Fruit fly (Drosophila melanogaster) whole organism, prepupa: ENCODE data around the gene CG4218.
A peak's percentile ranks its signal among the peaks of the same experiment; 100 is the strongest.

ENCODE experiments used
- Blimp-1 ChIP-seq: fragments of 200-800 bp; sonication (Bioruptor generic); optimal IDR thresholded peaks from 3 replicates; lab custom pipeline; 2017; ENCODE audit warnings: missing biosample characterization, missing genetic modification characterization, mild to moderate bottlenecking, moderate library complexity, missing genetic modification reagents
- CG10631 ChIP-seq: fragments of 200-800 bp; sonication (Bioruptor generic); optimal IDR thresholded peaks from 2 replicates; lab custom pipeline; 2016; ENCODE audit warnings: missing biosample characterization, missing genetic modification characterization
- CG11294 ChIP-seq: fragments of 200-800 bp; sonication (Bioruptor generic); IDR thresholded peaks from 2 replicates; pipeline ENCODE4 v1.3.6; 2022; ENCODE audit warnings: missing biosample characterization, missing genetic modification characterization
- CG11762 ChIP-seq: fragments of 200-800 bp; sonication (Bioruptor generic); optimal IDR thresholded peaks from 3 replicates; lab custom pipeline; 2016; ENCODE audit warnings: missing biosample characterization, missing genetic modification characterization; ENCODE audit not compliant: insufficient read depth
- CG11902 ChIP-seq: fragments of 200-800 bp; sonication (Bioruptor generic); optimal IDR thresholded peaks from 3 replicates; lab custom pipeline; 2016; ENCODE audit warnings: missing biosample characterization, missing genetic modification characterization
- CG15336 ChIP-seq: fragments of 200-800 bp; sonication (Bioruptor generic); IDR thresholded peaks from 2 replicates; pipeline ENCODE4 v1.3.6; 2022; ENCODE audit warnings: missing biosample characterization, missing genetic modification characterization
- CG1621 ChIP-seq: fragments of 200-800 bp; sonication (Bioruptor generic); optimal IDR thresholded peaks from 3 replicates; lab custom pipeline; 2018; ENCODE audit warnings: missing biosample characterization, mild to moderate bottlenecking, missing genetic modification characterization
- CG16779 ChIP-seq: fragments of 200-800 bp; sonication (Bioruptor generic); optimal IDR thresholded peaks from 3 replicates; lab custom pipeline; 2017; ENCODE audit warnings: missing biosample characterization, mild to moderate bottlenecking, missing genetic modification characterization
- CG3032 ChIP-seq: fragments of 200-800 bp; optimal IDR thresholded peaks from 2 replicates; lab custom pipeline; 2019; ENCODE audit warnings: missing biosample characterization, mild to moderate bottlenecking, missing genetic modification characterization, moderate library complexity
- CG32006 ChIP-seq: fragments of 200-800 bp; sonication (Bioruptor generic); optimal IDR thresholded peaks from 3 replicates; lab custom pipeline; 2017; ENCODE audit warnings: missing biosample characterization, mild to moderate bottlenecking, missing genetic modification characterization
- CG34406 ChIP-seq: fragments of 200-800 bp; sonication (Bioruptor generic); optimal IDR thresholded peaks from 3 replicates; lab custom pipeline; 2016; ENCODE audit warnings: missing biosample characterization, missing genetic modification characterization
- CG4318 ChIP-seq: fragments of 200-800 bp; sonication (Bioruptor generic); optimal IDR thresholded peaks from 3 replicates; lab custom pipeline; 2017; ENCODE audit warnings: missing biosample characterization, mild to moderate bottlenecking, missing genetic modification characterization
- CG6163 ChIP-seq: fragments of 200-800 bp; sonication (Bioruptor generic); IDR thresholded peaks from 3 replicates; pipeline ENCODE4 v1.3.6; 2022; ENCODE audit warnings: missing biosample characterization, missing genetic modification characterization
- CG6276 ChIP-seq: fragments of 200-800 bp; sonication (Bioruptor generic); optimal IDR thresholded peaks from 2 replicates; lab custom pipeline; 2017; ENCODE audit warnings: missing biosample characterization, mild to moderate bottlenecking, missing genetic modification characterization
- CG6792 ChIP-seq: fragments of 200-800 bp; sonication (Bioruptor generic); optimal IDR thresholded peaks from 3 replicates; lab custom pipeline; 2016; ENCODE audit warnings: missing biosample characterization, missing genetic modification characterization
- CG6808 ChIP-seq: fragments of 200-800 bp; sonication (Bioruptor generic); optimal IDR thresholded peaks from 3 replicates; lab custom pipeline; 2017; ENCODE audit warnings: missing biosample characterization, missing genetic modification characterization, mild to moderate bottlenecking, moderate library complexity, missing genetic modification reagents
- CG6854 ChIP-seq: fragments of 200-800 bp; sonication (Bioruptor generic); optimal IDR thresholded peaks from 2 replicates; lab custom pipeline; 2017; ENCODE audit warnings: missing biosample characterization, mild to moderate bottlenecking, missing genetic modification characterization
- CG7368 ChIP-seq: fragments of 200-800 bp; sonication (Bioruptor generic); optimal IDR thresholded peaks from 3 replicates; lab custom pipeline; 2016; ENCODE audit warnings: missing biosample characterization, missing genetic modification characterization
- CG8119 ChIP-seq: fragments of 200-800 bp; sonication (Bioruptor generic); IDR thresholded peaks from 3 replicates; pipeline ENCODE4 v1.3.6; 2022; ENCODE audit warnings: missing biosample characterization, missing genetic modification characterization
- CG8319 ChIP-seq: fragments of 200-800 bp; sonication (Bioruptor generic); optimal IDR thresholded peaks from 3 replicates; lab custom pipeline; 2016; ENCODE audit warnings: missing biosample characterization, missing genetic modification characterization
- CG8632 ChIP-seq: fragments of 200-800 bp; sonication (Bioruptor generic); optimal IDR thresholded peaks from 3 replicates; lab custom pipeline; 2016; ENCODE audit warnings: missing biosample characterization, missing genetic modification characterization
- CG9139 ChIP-seq: fragments of 200-800 bp; sonication (Bioruptor generic); optimal IDR thresholded peaks from 3 replicates; lab custom pipeline; 2017; ENCODE audit warnings: missing biosample characterization, mild to moderate bottlenecking, missing genetic modification characterization
- Eip75B ChIP-seq: fragments of 200-800 bp; sonication (Bioruptor generic); optimal IDR thresholded peaks from 3 replicates; lab custom pipeline; 2016; ENCODE audit warnings: missing biosample characterization, missing genetic modification characterization
- Ets96B ChIP-seq: fragments of 200-800 bp; optimal IDR thresholded peaks from 2 replicates; lab custom pipeline; 2019; ENCODE audit warnings: missing biosample characterization, mild to moderate bottlenecking, missing genetic modification characterization, moderate library complexity
- Gug ChIP-seq: fragments of 200-800 bp; sonication (Bioruptor generic); IDR thresholded peaks from 2 replicates; pipeline ENCODE4 v1.3.6; 2022; ENCODE audit warnings: missing biosample characterization, missing genetic modification characterization
- Hr38 ChIP-seq: sonication (Bioruptor generic); optimal IDR thresholded peaks from 2 replicates; lab custom pipeline; 2016; ENCODE audit warnings: missing biosample characterization, missing genetic modification characterization
- Hr4 ChIP-seq: fragments of 200-800 bp; sonication (Bioruptor generic); optimal IDR thresholded peaks from 3 replicates; lab custom pipeline; 2016; ENCODE audit warnings: missing biosample characterization, missing genetic modification characterization
- Lpt ChIP-seq: fragments of 200-800 bp; sonication (Bioruptor generic); optimal IDR thresholded peaks from 3 replicates; lab custom pipeline; 2016; ENCODE audit warnings: missing biosample characterization, missing genetic modification characterization
- Smox ChIP-seq: fragments of 200-800 bp; sonication (Bioruptor generic); optimal IDR thresholded peaks from 3 replicates; lab custom pipeline; 2016; ENCODE audit warnings: missing biosample characterization, missing genetic modification characterization
- Sox102F ChIP-seq: fragments of 200-800 bp; sonication (Bioruptor generic); optimal IDR thresholded peaks from 2 replicates; lab custom pipeline; 2016; ENCODE audit warnings: missing biosample characterization, mild to moderate bottlenecking, missing genetic modification characterization
- Sox14 ChIP-seq: fragments of 200-800 bp; sonication (Bioruptor generic); optimal IDR thresholded peaks from 3 replicates; lab custom pipeline; 2016; ENCODE audit warnings: missing biosample characterization, missing genetic modification characterization
- Sox15 ChIP-seq: fragments of 200-800 bp; sonication (Bioruptor generic); optimal IDR thresholded peaks from 3 replicates; lab custom pipeline; 2016; ENCODE audit warnings: missing biosample characterization, missing genetic modification characterization
- achi ChIP-seq: fragments of 200-800 bp; sonication (Bioruptor generic); optimal IDR thresholded peaks from 3 replicates; lab custom pipeline; 2016; ENCODE audit warnings: missing biosample characterization, missing genetic modification characterization
- acj6 ChIP-seq: fragments of 200-800 bp; sonication (Bioruptor generic); optimal IDR thresholded peaks from 3 replicates; lab custom pipeline; 2016; ENCODE audit warnings: missing biosample characterization, missing genetic modification characterization
- cyc ChIP-seq: fragments of 200-800 bp; sonication (Bioruptor generic); optimal IDR thresholded peaks from 3 replicates; lab custom pipeline; 2016; ENCODE audit warnings: missing biosample characterization, missing genetic modification characterization
- dsx ChIP-seq: fragments of 200-800 bp; optimal IDR thresholded peaks from 3 replicates; lab custom pipeline; 2019; ENCODE audit warnings: missing biosample characterization, mild to moderate bottlenecking, missing genetic modification characterization, moderate library complexity; ENCODE audit not compliant: poor library complexity, severe bottlenecking
- eg ChIP-seq: fragments of 200-800 bp; sonication (Bioruptor generic); IDR thresholded peaks from 3 replicates; pipeline ENCODE4 v1.3.6; 2022; ENCODE audit warnings: missing biosample characterization, missing genetic modification characterization
- esn ChIP-seq: fragments of 200-800 bp; sonication (Bioruptor generic); optimal IDR thresholded peaks from 2 replicates; lab custom pipeline; 2016; ENCODE audit warnings: missing biosample characterization, mild to moderate bottlenecking, missing genetic modification characterization, moderate library complexity
- fd59A ChIP-seq: fragments of 200-800 bp; sonication (Bioruptor generic); optimal IDR thresholded peaks from 2 replicates; lab custom pipeline; 2017; ENCODE audit warnings: missing biosample characterization, mild to moderate bottlenecking, missing genetic modification characterization, missing genetic modification reagents
- fkh ChIP-seq: fragments of 200-800 bp; sonication (Bioruptor generic); optimal IDR thresholded peaks from 3 replicates; lab custom pipeline; 2017; ENCODE audit warnings: missing biosample characterization, mild to moderate bottlenecking, missing genetic modification characterization, moderate library complexity
- net ChIP-seq: fragments of 200-800 bp; sonication (Bioruptor generic); optimal IDR thresholded peaks from 3 replicates; lab custom pipeline; 2016; ENCODE audit warnings: missing biosample characterization, missing genetic modification characterization
- spab ChIP-seq: fragments of 200-800 bp; sonication (Bioruptor generic); optimal IDR thresholded peaks from 2 replicates; lab custom pipeline; 2017; ENCODE audit warnings: missing biosample characterization, mild to moderate bottlenecking, missing genetic modification characterization, missing genetic modification reagents
- ss ChIP-seq, 2 experiments: fragments of 200-800 bp; sonication (Bioruptor generic); optimal IDR thresholded peaks; 2 replicates in 1 of 2; 3 replicates in 1 of 2; lab custom pipeline; 2017 to 2018; ENCODE audit warnings: mild to moderate bottlenecking in 2 of 2, missing biosample characterization in 2 of 2, missing genetic modification characterization in 2 of 2, moderate library complexity in 1 of 2
- svp ChIP-seq: fragments of 200-800 bp; sonication (Bioruptor generic); peaks from one replicate; lab custom pipeline; 2016; ENCODE audit warnings: missing biosample characterization, missing genetic modification characterization
- topi ChIP-seq: fragments of 200-800 bp; sonication (Bioruptor generic); optimal IDR thresholded peaks from 3 replicates; lab custom pipeline; 2016; ENCODE audit warnings: missing biosample characterization, missing genetic modification characterization
- vri ChIP-seq: fragments of 200-800 bp; sonication (Bioruptor generic); optimal IDR thresholded peaks from 3 replicates; lab custom pipeline; 2016; ENCODE audit warnings: missing biosample characterization, mild to moderate bottlenecking, missing genetic modification characterization

Gene CG4218

dm6 chr2L:14515222-14516044, 33.5 kb downstream of the CG4218 start (continued):
- TF ChIP-seq CG11294 (GFP tag; lab: Robert Waterston, UW) (peak; percentile 76; the same call in 1 of the 2 replicates), topi (peak; percentile 25), CG34406 (GFP tag; lab: Kevin White, UChicago) (peak; percentile 80), CG8632 (GFP tag; lab: Kevin White, UChicago) (peak; percentile 84), CG11902 (GFP tag; lab: Kevin White, UChicago) (peak; percentile 77), CG8119 (peak; percentile 89), CG6792 (GFP tag; lab: Kevin White, UChicago) (peak; percentile 72), Ets96B (tag; lab: Kevin White, UChicago) (peak; percentile 91), Hr38 (GFP tag; lab: Kevin White, UChicago) (no peak), Gug (GFP tag; lab: Robert Waterston, UW) (peak; percentile 79)

dm6 chr2L:14512811-14513389, 36.0 kb downstream of the CG4218 start:
- TF ChIP-seq Sox14 (GFP tag; lab: Kevin White, UChicago) (peak; percentile 55), CG1621 (tag; lab: Kevin White, UChicago) (peak; percentile 46), achi (GFP tag; lab: Kevin White, UChicago) (peak; percentile 53), Blimp-1 (no peak), CG15336 (GFP tag; lab: Robert Waterston, UW) (peak; percentile 47), Sox15 (GFP tag; lab: Kevin White, UChicago) (no peak), CG6276 (GFP tag; lab: Kevin White, UChicago) (peak; percentile 0), CG11762 (GFP tag; lab: Kevin White, UChicago) (peak; percentile 38), CG16779 (tag; lab: Kevin White, UChicago) (no peak), acj6 (peak; percentile 55), Sox102F (peak; percentile 58), CG6163 (peak; percentile 29; the same call in 1 of the 3 replicates), esn (GFP tag; lab: Kevin White, UChicago) (peak; percentile 65), cyc (peak; percentile 57), CG8632 (GFP tag; lab: Kevin White, UChicago) (peak; percentile 40), eg (GFP tag; lab: Robert Waterston, UW) (no peak), CG9139 (GFP tag; lab: Kevin White, UChicago) (no peak), vri (peak; percentile 55), svp (GFP tag; lab: Kevin White, UChicago) (peak; percentile 82), dsx (peak; percentile 34), CG6808 (GFP tag; lab: Kevin White, UChicago) (peak; percentile 7), fkh (GFP tag; lab: Kevin White, UChicago) (peak; percentile 15), CG3032 (tag; lab: Kevin White, UChicago) (peak; percentile 32), Smox (GFP tag; lab: Kevin White, UChicago) (peak; percentile 47), Eip75B (GFP tag; lab: Kevin White, UChicago) (peak; percentile 67), ss (GFP tag; optimal IDR thresholded peaks at IDR 0.05; lab: Kevin White, UChicago) (no peak), CG6854 (GFP tag; lab: Kevin White, UChicago) (no peak), CG32006 (GFP tag; lab: Kevin White, UChicago) (peak; percentile 52), Hr4 (GFP tag; lab: Kevin White, UChicago) (peak; percentile 45), CG4318 (peak; percentile 44), CG7368 (GFP tag; lab: Kevin White, UChicago) (peak; percentile 26), spab (GFP tag; lab: Kevin White, UChicago) (no peak), CG11294 (GFP tag; lab: Robert Waterston, UW) (no peak), Lpt (GFP tag; lab: Kevin White, UChicago) (peak; percentile 22), topi (peak; percentile 63), Ets96B (tag; lab: Kevin White, UChicago) (peak; percentile 49), CG8119 (no peak), net (GFP tag; lab: Kevin White, UChicago) (peak; percentile 24), CG10631 (GFP tag; lab: Kevin White, UChicago) (peak; percentile 63), fd59A (peak; percentile 20), CG6792 (GFP tag; lab: Kevin White, UChicago) (peak; percentile 34), CG8319 (GFP tag; lab: Kevin White, UChicago) (no peak)
